Worm (Caenorhabditis elegans): ENCODE results near the gene T04C9.3.

T04C9.3 gene

ce11 chrIII:5948986-5949385 lies 36.5 kb upstream of the T04C9.3 start:
- TF ChIP-seq tbx-7 (tag; optimal IDR thresholded peaks at IDR 0.05) (no peak), Y22D7AL.16 (tag; optimal IDR thresholded peaks at IDR 0.05) (no peak), ceh-19 (GFP tag; optimal IDR thresholded peaks at IDR 0.05) (no peak), sdc-2 (tag; optimal IDR thresholded peaks at IDR 0.05) (no peak), unc-42 (tag; optimal IDR thresholded peaks at IDR 0.05) (no peak)

DNA sequence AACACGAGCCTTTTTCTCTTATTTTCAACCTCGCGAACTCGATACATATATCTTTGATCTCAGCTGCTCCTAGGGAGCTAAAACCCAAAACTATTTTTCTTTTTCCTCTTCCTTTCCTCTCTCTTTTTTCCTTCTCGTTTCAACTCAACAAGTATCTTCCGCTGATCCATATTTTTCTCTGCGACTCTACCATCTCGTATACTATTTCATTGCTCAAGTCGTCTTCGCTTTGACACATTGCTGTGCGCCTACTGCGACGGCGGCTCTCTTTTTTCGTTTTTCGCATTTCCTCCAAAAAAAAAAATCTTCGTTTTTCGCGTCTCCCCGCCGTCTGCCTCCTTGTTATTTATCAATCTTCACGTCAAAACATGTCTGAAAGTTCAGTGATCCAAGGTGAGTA lies 35.6 kb upstream of the T04C9.3 start:
- no peak for TF ChIP-seq dmd-4 (tag; optimal IDR thresholded peaks at IDR 0.05; ENCODE audit: borderline replicate concordance)
- TF ChIP-seq ceh-14 (tag; optimal IDR thresholded peaks at IDR 0.05): no peak
- peak; percentile 40 for TF ChIP-seq ceh-18 (tag; optimal IDR thresholded peaks at IDR 0.05)
- peak; percentile 21 for TF ChIP-seq unc-55 (GFP tag; optimal IDR thresholded peaks at IDR 0.05)
- TF ChIP-seq ttx-3 (tag; optimal IDR thresholded peaks at IDR 0.05): no peak
- no peak for TF ChIP-seq T23F11.4 (GFP tag; optimal IDR thresholded peaks at IDR 0.05)
- TF ChIP-seq sox-4 (tag; optimal IDR thresholded peaks at IDR 0.05): no peak
- TF ChIP-seq unc-42 (tag; optimal IDR thresholded peaks at IDR 0.05): peak; percentile 30
- TF ChIP-seq npax-4 (tag; optimal IDR thresholded peaks at IDR 0.05): no peak

ce11 chrIII:5950756-5951345 lies 34.6 kb upstream of the T04C9.3 start:
- no peak for TF ChIP-seq fkh-10 (GFP tag; optimal IDR thresholded peaks at IDR 0.05)

ce11 chrIII:5951589-5952378 lies 33.7 kb upstream of the T04C9.3 start:
- TF ChIP-seq ahr-1 (tag; optimal IDR thresholded peaks at IDR 0.05) (no peak), gmeb-2 (tag; optimal IDR thresholded peaks at IDR 0.05) (no peak), hlh-30 (tag; optimal IDR thresholded peaks at IDR 0.05; ENCODE audit: insufficient read depth) (peak; percentile 30), T23F11.4 (GFP tag; optimal IDR thresholded peaks at IDR 0.05) (no peak)

DNA sequence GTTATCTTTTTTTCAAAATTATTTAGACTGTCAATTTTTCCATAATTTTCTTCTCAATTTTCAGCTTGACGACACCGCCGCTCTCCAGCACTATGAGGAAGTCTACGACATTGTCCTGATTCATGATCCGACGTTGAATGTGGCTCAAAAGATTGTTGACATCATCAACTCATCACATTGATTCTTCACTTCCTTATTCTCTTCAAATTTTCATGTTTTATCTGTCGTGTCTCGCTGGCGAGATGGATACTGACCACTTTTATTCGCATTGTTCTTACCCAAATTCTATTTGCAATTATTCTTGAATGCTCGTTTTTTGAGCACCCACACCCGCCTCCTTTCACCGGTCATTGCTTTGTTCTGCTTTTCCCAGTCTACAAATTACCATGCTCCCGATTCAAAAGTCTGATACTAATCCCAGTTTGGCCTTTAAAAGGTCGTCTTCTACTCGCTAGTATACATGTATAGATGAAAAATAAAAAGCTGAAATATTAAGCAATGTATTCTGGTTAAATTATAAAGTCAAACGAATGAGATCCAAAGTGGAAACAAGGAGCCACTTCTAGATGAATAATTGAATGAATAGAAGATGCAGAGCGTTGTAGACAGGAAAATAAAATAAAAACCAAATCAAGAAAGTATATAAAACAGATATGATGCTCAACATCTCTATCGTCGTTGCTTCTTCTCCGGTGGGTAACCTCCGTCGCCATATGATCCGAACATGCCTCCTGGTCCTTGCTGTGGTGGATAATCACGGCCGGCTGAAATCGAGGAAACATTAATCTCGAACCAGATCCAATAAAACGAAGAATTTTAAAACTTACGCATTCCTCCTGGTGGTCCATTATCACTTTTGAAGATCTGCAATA lies 32.2 kb upstream of the T04C9.3 start:
- no peak for TF ChIP-seq hlh-15 (tag; optimal IDR thresholded peaks at IDR 0.05)
- no peak for TF ChIP-seq ztf-16 (tag; optimal IDR thresholded peaks at IDR 0.05)
- no peak for TF ChIP-seq nhr-11 (tag; optimal IDR thresholded peaks at IDR 0.05)
- TF ChIP-seq nhr-232 (tag; optimal IDR thresholded peaks at IDR 0.05): no peak
- no peak for TF ChIP-seq C38D4.7 (GFP tag; optimal IDR thresholded peaks at IDR 0.05)
- TF ChIP-seq zip-5 (tag; optimal IDR thresholded peaks at IDR 0.05): no peak
- TF ChIP-seq syd-9 (tag; optimal IDR thresholded peaks at IDR 0.05): no peak
- no peak for TF ChIP-seq ttx-3 (tag; optimal IDR thresholded peaks at IDR 0.05)
- no peak for TF ChIP-seq ceh-9 (tag; optimal IDR thresholded peaks at IDR 0.05)
- no peak for TF ChIP-seq unc-86 (tag; optimal IDR thresholded peaks at IDR 0.05)
- no peak for TF ChIP-seq mec-3 (tag; optimal IDR thresholded peaks at IDR 0.05; ENCODE audit: borderline replicate concordance)
- TF ChIP-seq nfya-1 (tag; optimal IDR thresholded peaks at IDR 0.05): no peak
- TF ChIP-seq ceh-6 (GFP tag; optimal IDR thresholded peaks at IDR 0.05): no peak
- no peak for TF ChIP-seq pha-2 (tag; optimal IDR thresholded peaks at IDR 0.05)
- TF ChIP-seq ceh-19 (GFP tag; optimal IDR thresholded peaks at IDR 0.05): no peak
- no peak for TF ChIP-seq unc-3 (GFP tag; conservative IDR thresholded peaks at IDR 0.05)
- TF ChIP-seq unc-3 (tag; optimal IDR thresholded peaks at IDR 0.05): no peak
- TF ChIP-seq npax-4 (tag; optimal IDR thresholded peaks at IDR 0.05): no peak

All from whole organism, late embryonic.